Fruit fly (Drosophila melanogaster): ENCODE measurements around the gene gny.
A peak's percentile ranks its signal among the peaks of the same experiment; 100 is the strongest.

The gny gene

DNA sequence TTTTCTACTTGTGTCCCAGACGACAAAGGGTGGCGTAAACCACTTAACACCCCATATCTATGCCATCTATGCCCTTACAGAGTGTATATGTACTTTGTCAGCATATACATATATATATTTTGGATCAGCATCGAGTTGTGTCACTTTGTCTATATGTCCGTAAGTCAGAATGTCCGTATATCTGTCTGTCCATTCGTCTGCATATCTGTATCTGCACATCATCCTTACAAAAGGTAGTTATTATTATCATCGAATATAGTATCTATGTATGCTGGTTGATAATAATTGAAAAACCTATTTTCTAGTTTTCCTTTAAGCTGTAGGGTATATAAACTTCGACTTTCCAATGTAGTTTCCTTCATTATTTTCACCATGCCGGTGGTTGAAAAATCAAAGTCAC lies 28.8 kb upstream of the gny start (continued):
- TF ChIP-seq CG13424 (tag; optimal IDR thresholded peaks at IDR 0.05) (peak; percentile 30), Ssrp (tag; optimal IDR thresholded peaks at IDR 0.05) (peak; percentile 61), CG8924 (tag; optimal IDR thresholded peaks at IDR 0.05) (peak; percentile 17), CG10274 (GFP tag; optimal IDR thresholded peaks at IDR 0.05) (no peak), lola (GFP tag; optimal IDR thresholded peaks at IDR 0.05) (peak in 1 of 3 experiments; percentile 79), CG9727 (GFP tag; optimal IDR thresholded peaks at IDR 0.05) (no peak), Mrtf (GFP tag; IDR thresholded peaks at IDR 0.05) (no peak), CG14710 (tag; optimal IDR thresholded peaks at IDR 0.05) (peak; percentile 48), CG33557 (GFP tag; optimal IDR thresholded peaks at IDR 0.05) (peak; percentile 28), CG8388 (GFP tag; optimal IDR thresholded peaks at IDR 0.05) (peak; percentile 29), Ets65A (GFP tag) (peak; percentile 15), CG11504 (tag; optimal IDR thresholded peaks at IDR 0.05) (peak; percentile 71), gcm (GFP tag; optimal IDR thresholded peaks at IDR 0.05) (peak; percentile 32), da (GFP tag; optimal IDR thresholded peaks at IDR 0.05) (no peak), CG10979 (tag; optimal IDR thresholded peaks at IDR 0.05) (peak; percentile 58), CG2875 (GFP tag; optimal IDR thresholded peaks at IDR 0.05) (peak; percentile 18), pros (GFP tag; optimal IDR thresholded peaks at IDR 0.05) (peak; percentile 33), so (GFP tag; IDR thresholded peaks at IDR 0.05) (no peak), Neu2 (GFP tag; optimal IDR thresholded peaks at IDR 0.05; ENCODE audit: borderline replicate concordance) (no peak), row (GFP tag; IDR thresholded peaks at IDR 0.05) (peak; percentile 55), tgo (GFP tag; IDR thresholded peaks at IDR 0.05) (peak; percentile 36; the same call in 1 of the 3 replicates), Hand (GFP tag; optimal IDR thresholded peaks at IDR 0.05) (no peak), Oli (tag; optimal IDR thresholded peaks at IDR 0.05) (peak; percentile 25), phol (tag; optimal IDR thresholded peaks at IDR 0.05) (peak; percentile 45), sisA (GFP tag; IDR thresholded peaks at IDR 0.05) (no peak), CG2202 (tag; optimal IDR thresholded peaks at IDR 0.05) (peak; percentile 12), CG7271 (tag; optimal IDR thresholded peaks at IDR 0.05) (no peak), ap (GFP tag; IDR thresholded peaks at IDR 0.05) (no peak), gsb-n (tag; optimal IDR thresholded peaks at IDR 0.05) (peak; percentile 12), D19A (tag; optimal IDR thresholded peaks at IDR 0.05) (peak; percentile 99), nmo (GFP tag; optimal IDR thresholded peaks at IDR 0.05) (peak; percentile 29), CG1529 (GFP tag; optimal IDR thresholded peaks at IDR 0.05) (peak; percentile 20), pnt (GFP tag; optimal IDR thresholded peaks at IDR 0.05) (peak; percentile 2), CG15696 (tag; optimal IDR thresholded peaks at IDR 0.05) (peak; percentile 8), Xrp1 (GFP tag; IDR thresholded peaks at IDR 0.05) (peak; percentile 39; the same call in 1 of the 2 replicates), chif (GFP tag; optimal IDR thresholded peaks at IDR 0.05) (peak in 1 of 2 experiments; percentile 2), CG8089 (GFP tag; optimal IDR thresholded peaks at IDR 0.05) (no peak), Sox100B (GFP tag; optimal IDR thresholded peaks at IDR 0.05) (peak; percentile 6), run (tag; optimal IDR thresholded peaks at IDR 0.05) (no peak), Nf-YB (GFP tag; optimal IDR thresholded peaks at IDR 0.05) (peak; percentile 21), CG12219 (GFP tag; optimal IDR thresholded peaks at IDR 0.05) (peak; percentile 29), CG16863 (GFP tag; optimal IDR thresholded peaks at IDR 0.05) (no peak), CG17829 (tag; optimal IDR thresholded peaks at IDR 0.05) (peak; percentile 36), bsh (GFP tag; optimal IDR thresholded peaks at IDR 0.05) (peak in 1 of 2 experiments; percentile 51), CG17361 (GFP tag; IDR thresholded peaks at IDR 0.05) (peak; percentile 44; the same call in 1 of the 3 replicates), D (optimal IDR thresholded peaks at IDR 0.05) (no peak), D (GFP tag; optimal IDR thresholded peaks at IDR 0.05) (peak; percentile 20), CG4730 (GFP tag; IDR thresholded peaks at IDR 0.05) (0 out of 2 replicates have a peak, but pooled peaks have one; percentile 9), nerfin-1 (tag; optimal IDR thresholded peaks at IDR 0.05) (peak; percentile 20)
